Worm (Caenorhabditis elegans): Measurements from ENCODE around the gene tin-9.2.
A peak's percentile ranks its signal among the peaks of the same experiment; 100 is the strongest.

Gene tin-9.2

DNA sequence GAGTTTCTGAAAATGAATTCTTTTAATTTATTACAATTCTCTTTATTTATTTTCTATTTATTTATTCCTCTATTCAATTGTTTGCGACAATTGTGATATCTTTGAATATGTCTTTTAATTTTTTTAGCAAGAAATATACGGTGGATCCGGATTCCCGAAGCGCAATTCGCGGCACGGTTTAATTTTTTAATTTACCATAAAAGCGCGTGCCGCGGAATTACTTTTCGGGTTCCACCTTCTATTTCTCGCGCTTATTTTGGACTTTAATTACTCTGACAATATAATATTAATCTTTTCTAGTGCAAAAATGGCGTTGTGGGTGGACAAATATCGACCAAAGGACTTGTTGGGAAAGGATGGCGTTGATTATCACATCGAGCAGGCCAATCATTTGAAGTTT, 3.3 kb upstream of the tin-9.2 start, which contains the start of gene rfc-3:
TSS of gene rfc-3 (plus strand) at position 301 of the 400 bp plus-strand sequence.
- TF ChIP-seq ztf-4 (tag; optimal IDR thresholded peaks at IDR 0.05) (no peak), zag-1 (tag; optimal IDR thresholded peaks at IDR 0.05) (no peak), R02D3.7 (tag; optimal IDR thresholded peaks at IDR 0.05) (no peak), egl-5 (tag; optimal IDR thresholded peaks at IDR 0.05) (no peak), nhr-76 (tag; optimal IDR thresholded peaks at IDR 0.05) (no peak), daf-12 (tag; optimal IDR thresholded peaks at IDR 0.05) (no peak), unc-62 (GFP tag; optimal IDR thresholded peaks at IDR 0.05) (no peak)

DNA sequence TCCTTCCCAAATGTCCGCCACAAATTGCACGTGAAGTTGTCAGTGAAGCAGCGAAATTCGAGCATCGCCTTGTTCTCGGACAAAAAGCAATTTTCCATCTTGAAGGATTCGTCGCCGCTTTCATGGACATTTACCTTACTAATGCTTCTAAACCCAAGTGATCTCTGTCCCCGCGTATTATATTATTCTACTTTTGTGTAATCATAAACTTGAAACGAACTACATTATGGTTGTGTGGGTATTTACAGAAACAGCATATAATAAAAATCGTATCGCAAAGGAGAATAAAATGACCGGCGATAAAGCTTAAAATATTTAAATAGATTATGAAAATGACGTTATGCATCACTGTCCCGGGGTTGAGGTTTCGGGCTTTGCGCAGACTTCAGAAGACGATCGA, 2.0 kb upstream of the tin-9.2 start:
- peak; percentile 30 for TF ChIP-seq aly-2 (tag; optimal IDR thresholded peaks at IDR 0.05)
- no peak for TF ChIP-seq ztf-11 (tag; optimal IDR thresholded peaks at IDR 0.05)

DNA sequence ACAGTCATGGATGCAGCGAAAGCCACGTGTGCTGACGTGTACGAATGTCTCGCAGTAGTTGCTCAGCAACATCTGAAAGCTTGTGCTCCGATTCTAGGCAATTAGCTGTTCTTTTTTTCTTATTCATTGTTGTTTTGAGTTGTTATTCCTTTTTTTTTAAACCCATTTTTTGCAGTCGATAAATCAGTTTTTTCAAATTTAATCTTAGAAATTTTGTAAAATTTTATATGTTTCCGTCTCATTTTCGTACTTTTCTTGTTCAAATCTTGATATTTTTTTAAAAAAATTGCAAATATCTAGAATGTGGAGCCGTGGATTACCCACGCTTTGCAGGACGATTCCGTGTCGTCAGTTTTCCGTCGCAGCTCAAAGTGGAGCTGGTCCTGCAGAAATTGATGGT, 1.6 kb downstream of the tin-9.2 start, which contains the start of gene fask-1:
TSS of gene fask-1 (plus strand) at position 301 of the 400 bp plus-strand sequence.
- TF ChIP-seq nhr-43 (tag; optimal IDR thresholded peaks at IDR 0.05; ENCODE audit: poor library complexity, severe bottlenecking) (no peak), pqm-1 (tag; optimal IDR thresholded peaks at IDR 0.05) (no peak), nhr-12 (tag; optimal IDR thresholded peaks at IDR 0.05) (no peak), ztf-11 (tag; optimal IDR thresholded peaks at IDR 0.05) (no peak), jun-1 (tag; optimal IDR thresholded peaks at IDR 0.05) (no peak), lin-39 (tag; optimal IDR thresholded peaks at IDR 0.05) (no peak), mml-1 (tag; optimal IDR thresholded peaks at IDR 0.05) (no peak), pha-4 (tag; optimal IDR thresholded peaks at IDR 0.05) (no peak), ceh-16 (tag; optimal IDR thresholded peaks at IDR 0.05) (no peak), fos-1 (tag; optimal IDR thresholded peaks at IDR 0.05) (no peak), zag-1 (tag; optimal IDR thresholded peaks at IDR 0.05) (no peak), nfya-1 (tag; optimal IDR thresholded peaks at IDR 0.05; ENCODE audit: insufficient read depth) (no peak), ceh-82 (tag; optimal IDR thresholded peaks at IDR 0.05) (no peak), nhr-237 (tag; optimal IDR thresholded peaks at IDR 0.05) (no peak), snpc-4 (tag; optimal IDR thresholded peaks at IDR 0.05) (no peak), elt-2 (tag; optimal IDR thresholded peaks at IDR 0.05) (no peak), unc-62 (GFP tag; optimal IDR thresholded peaks at IDR 0.05) (no peak), elt-1 (tag; optimal IDR thresholded peaks at IDR 0.05) (no peak), aly-2 (tag; optimal IDR thresholded peaks at IDR 0.05) (no peak)

DNA sequence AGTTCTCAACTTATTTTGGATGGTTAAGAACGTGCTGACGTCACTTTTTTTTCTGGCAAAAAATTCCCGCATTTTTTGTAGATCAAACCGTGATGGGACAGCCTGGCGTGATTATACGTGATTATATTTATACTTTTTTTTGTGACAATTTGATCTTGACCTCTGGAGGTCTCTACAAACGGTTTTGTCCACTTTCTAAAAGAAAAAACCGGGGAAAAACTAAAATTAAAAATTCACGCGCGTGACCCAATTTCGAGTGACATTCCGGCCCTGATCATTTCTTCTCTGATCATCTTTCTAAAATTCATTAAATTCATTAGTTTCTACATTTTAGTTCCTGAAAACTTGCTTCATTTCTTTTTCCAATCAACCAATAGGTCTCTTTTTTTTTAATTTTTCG, 6.1 kb downstream of the tin-9.2 start, which contains the start of gene rde-11:
TSS of gene rde-11 (plus strand) at position 301 of the 400 bp plus-strand sequence.
- no peak for TF ChIP-seq lin-15B (tag; optimal IDR thresholded peaks at IDR 0.05)
- TF ChIP-seq skn-1 (tag; optimal IDR thresholded peaks at IDR 0.05): no peak
- TF ChIP-seq eor-1 (tag; optimal IDR thresholded peaks at IDR 0.05): no peak
- TF ChIP-seq ztf-11 (tag; optimal IDR thresholded peaks at IDR 0.05): no peak
- no peak for TF ChIP-seq ztf-4 (tag; optimal IDR thresholded peaks at IDR 0.05)
- TF ChIP-seq elt-3 (tag; optimal IDR thresholded peaks at IDR 0.05): no peak
- no peak for TF ChIP-seq nhr-23 (tag; optimal IDR thresholded peaks at IDR 0.05)
- TF ChIP-seq zag-1 (tag; optimal IDR thresholded peaks at IDR 0.05): no peak
- TF ChIP-seq ceh-28 (tag; optimal IDR thresholded peaks at IDR 0.05): no peak
- no peak for TF ChIP-seq nhr-76 (tag; optimal IDR thresholded peaks at IDR 0.05)
- TF ChIP-seq nhr-25 (tag; optimal IDR thresholded peaks at IDR 0.05): no peak
- TF ChIP-seq hmg-11 (tag; optimal IDR thresholded peaks at IDR 0.05): no peak
- no peak for TF ChIP-seq nfya-1 (tag; optimal IDR thresholded peaks at IDR 0.05; ENCODE audit: insufficient read depth)
- no peak for TF ChIP-seq nhr-12 (tag; optimal IDR thresholded peaks at IDR 0.05)
- no peak for TF ChIP-seq ama-1 (optimal IDR thresholded peaks at IDR 0.05)
- TF ChIP-seq fos-1 (tag; optimal IDR thresholded peaks at IDR 0.05): no peak
- TF ChIP-seq elt-1 (tag; optimal IDR thresholded peaks at IDR 0.05): no peak
- no peak for TF ChIP-seq R02D3.7 (tag; optimal IDR thresholded peaks at IDR 0.05)

DNA sequence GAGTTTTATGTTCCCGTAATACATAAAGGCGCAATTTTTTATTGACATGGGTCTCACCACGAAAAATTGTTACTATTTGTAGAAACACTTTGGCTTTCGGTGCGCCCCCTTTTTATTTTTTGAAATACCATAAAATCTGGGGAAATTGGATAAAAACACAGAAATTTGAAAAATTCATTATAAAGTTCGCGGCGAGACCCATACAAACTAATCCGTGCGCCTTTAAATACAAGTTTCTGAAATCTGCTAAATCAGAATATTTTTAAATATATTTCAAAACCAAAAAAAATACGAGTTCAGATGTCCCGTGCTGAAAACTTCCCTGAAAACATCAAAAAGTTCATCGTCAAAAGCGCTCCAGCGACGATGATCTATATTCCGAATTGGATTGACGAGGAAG, 8.6 kb downstream of the tin-9.2 start, which contains the start of gene B0564.2:
TSS of gene B0564.2 (plus strand) at position 301 of the 400 bp plus-strand sequence.
- no peak for TF ChIP-seq lin-39 (tag; optimal IDR thresholded peaks at IDR 0.05)
- TF ChIP-seq R02D3.7 (tag; optimal IDR thresholded peaks at IDR 0.05): no peak
- no peak for TF ChIP-seq ZK546.5 (tag; optimal IDR thresholded peaks at IDR 0.05)
- no peak for TF ChIP-seq jun-1 (tag; optimal IDR thresholded peaks at IDR 0.05)
- TF ChIP-seq nhr-25 (tag; optimal IDR thresholded peaks at IDR 0.05): no peak
- TF ChIP-seq nhr-43 (tag; optimal IDR thresholded peaks at IDR 0.05; ENCODE audit: poor library complexity, severe bottlenecking): no peak
- TF ChIP-seq pqm-1 (tag; optimal IDR thresholded peaks at IDR 0.05): no peak
- TF ChIP-seq ama-1 (optimal IDR thresholded peaks at IDR 0.05): no peak
- TF ChIP-seq pha-4 (tag; optimal IDR thresholded peaks at IDR 0.05): no peak
- TF ChIP-seq nhr-28 (tag; optimal IDR thresholded peaks at IDR 0.05): no peak
- TF ChIP-seq ztf-11 (tag; optimal IDR thresholded peaks at IDR 0.05): no peak
- TF ChIP-seq ceh-28 (tag; optimal IDR thresholded peaks at IDR 0.05): no peak
